Fruit fly (Drosophila melanogaster) whole organism, wandering third instar larva: ENCODE data around the gene Ge-1.
A peak's percentile ranks its signal among the peaks of the same experiment; 100 is the strongest.

Experiments used
- Abd-B ChIP-seq: fragments of >200 bp; optimal IDR thresholded peaks from 2 replicates; lab custom pipeline; 2017; ENCODE audit warnings: missing biosample characterization, missing genetic modification characterization
- CG32264 ChIP-seq: fragments of 200-800 bp; sonication (Bioruptor generic); optimal IDR thresholded peaks from 2 replicates; lab custom pipeline; 2016; ENCODE audit warnings: missing biosample characterization, missing genetic modification characterization
- Dfd ChIP-seq: fragments of >200 bp; optimal IDR thresholded peaks from 2 replicates; lab custom pipeline; 2017; ENCODE audit warnings: missing biosample characterization, missing genetic modification characterization
- Hr83 ChIP-seq: fragments of 200-300 bp; sonication (Bioruptor generic); optimal IDR thresholded peaks from 2 replicates; lab custom pipeline; 2016; ENCODE audit warnings: missing biosample characterization, mild to moderate bottlenecking, missing genetic modification characterization, moderate library complexity; ENCODE audit not compliant: poor library complexity, severe bottlenecking
- Sp1 ChIP-seq: fragments of 200-800 bp; sonication (Bioruptor generic); optimal IDR thresholded peaks from 3 replicates; lab custom pipeline; 2019; ENCODE audit warnings: missing biosample characterization, mild to moderate bottlenecking, missing genetic modification characterization, moderate library complexity
- br ChIP-seq: fragments of 200-800 bp; sonication (Bioruptor generic); optimal IDR thresholded peaks from 2 replicates; lab custom pipeline; 2016; ENCODE audit warnings: missing biosample characterization, missing genetic modification characterization
- dl ChIP-seq, 2 experiments: fragments of 175-275, 200-275 bp in 1 of 2; fragments of 200-275 bp in 1 of 2; sonication (Bioruptor generic); optimal IDR thresholded peaks; lab custom pipeline; 2018; ENCODE audit warnings: mild to moderate bottlenecking in 2 of 2, missing biosample characterization in 2 of 2, missing genetic modification characterization in 2 of 2, moderate library complexity in 2 of 2; ENCODE audit not compliant: partially characterized antibody in 2 of 2, insufficient read depth in 1 of 2
- dsf ChIP-seq: sonication (Bioruptor generic); optimal IDR thresholded peaks from 2 replicates; lab custom pipeline; 2016; ENCODE audit warnings: missing biosample characterization, missing genetic modification characterization, borderline replicate concordance
- ey ChIP-seq: fragments of 200-800 bp; sonication (Bioruptor generic); optimal IDR thresholded peaks from 2 replicates; lab custom pipeline; 2016; ENCODE audit warnings: missing biosample characterization, missing genetic modification characterization
- h ChIP-seq: fragments of 200-800 bp; sonication (Bioruptor generic); optimal IDR thresholded peaks from 3 replicates; lab custom pipeline; 2016; ENCODE audit warnings: missing biosample characterization, mild to moderate bottlenecking, missing genetic modification characterization
- jim ChIP-seq: fragments of 175-275, 200-325 bp; sonication (Bioruptor generic); optimal IDR thresholded peaks from 2 replicates; lab custom pipeline; 2016; ENCODE audit warnings: missing biosample characterization, mild to moderate bottlenecking, missing genetic modification characterization
- psq ChIP-seq: fragments of 200-800 bp; sonication (Bioruptor generic); optimal IDR thresholded peaks from 3 replicates; lab custom pipeline; 2017; ENCODE audit warnings: missing biosample characterization, mild to moderate bottlenecking, missing genetic modification characterization, moderate library complexity
- sv ChIP-seq: fragments of 200-800 bp; sonication (Bioruptor generic); optimal IDR thresholded peaks from 3 replicates; lab custom pipeline; 2016; ENCODE audit warnings: missing biosample characterization, missing genetic modification characterization
- usp ChIP-seq: fragments of >200 bp; optimal IDR thresholded peaks from 2 replicates; lab custom pipeline; 2017; ENCODE audit warnings: missing biosample characterization, missing genetic modification characterization

The Ge-1 gene

dm6 chr2L:11045467-11045914 lies 55.2 kb downstream of the Ge-1 start:
- no peak for TF ChIP-seq sv (GFP tag; lab: Kevin White, UChicago)
- TF ChIP-seq br (GFP tag; lab: Kevin White, UChicago): peak; percentile 15
- no peak for TF ChIP-seq dsf (GFP tag; lab: Kevin White, UChicago)
- TF ChIP-seq dl (GFP tag; optimal IDR thresholded peaks at IDR 0.05; lab: Kevin White, UChicago; ENCODE audit: insufficient read depth in 1 of 2, partially characterized antibody in 2 of 2): no peak
- TF ChIP-seq h (GFP tag; lab: Kevin White, UChicago): no peak
- no peak for TF ChIP-seq Abd-B (GFP tag; lab: Kevin White, UChicago)
- TF ChIP-seq psq (GFP tag; lab: Kevin White, UChicago): peak; percentile 45
- TF ChIP-seq usp (GFP tag; lab: Kevin White, UChicago): no peak
- TF ChIP-seq jim (GFP tag; lab: Kevin White, UChicago): no peak
- TF ChIP-seq ey: no peak
- peak; percentile 25 for TF ChIP-seq Hr83 (GFP tag; lab: Kevin White, UChicago)
- TF ChIP-seq CG32264 (GFP tag; lab: Kevin White, UChicago): no peak
- TF ChIP-seq Sp1: no peak
- no peak for TF ChIP-seq Dfd (GFP tag; lab: Kevin White, UChicago)
